Worm (Caenorhabditis elegans) whole organism, mixed stage, embryonic: ENCODE measurements around the gene T07D3.2.

Source experiments
- bed-3 ChIP-seq: fragments of 200-800 bp; sonication (Bioruptor generic); optimal IDR thresholded peaks from 3 replicates; lab custom pipeline; 2018; ENCODE audit warnings: mild to moderate bottlenecking, missing genetic modification characterization, moderate library complexity, missing compliant biosample characterization
- drap-1 ChIP-seq: fragments of 200-800 bp; sonication (Bioruptor generic); optimal IDR thresholded peaks from 3 replicates; lab custom pipeline; 2018; ENCODE audit warnings: mild to moderate bottlenecking, missing genetic modification characterization, missing compliant biosample characterization
- elt-1 ChIP-seq: sonication (generic microtip); optimal IDR thresholded peaks from 2 replicates; lab custom pipeline; 2017; ENCODE audit warnings: missing genetic modification characterization, mild to moderate bottlenecking, missing compliant biosample characterization, antibody characterized with exemption, moderate library complexity, borderline replicate concordance; ENCODE audit not compliant: insufficient read depth
- elt-3 ChIP-seq: fragments of 150-350 bp; optimal IDR thresholded peaks from 2 replicates; lab custom pipeline; 2014; ENCODE audit warnings: missing biosample characterization, missing genetic modification characterization
- ham-2 ChIP-seq: fragments of 200-800 bp; sonication (Bioruptor generic); optimal IDR thresholded peaks from 2 replicates; lab custom pipeline; 2018; ENCODE audit warnings: mild to moderate bottlenecking, missing genetic modification characterization, missing compliant biosample characterization
- lin-13 ChIP-seq: fragments of 150-350 bp; optimal IDR thresholded peaks from 2 replicates; lab custom pipeline; 2014; ENCODE audit warnings: missing biosample characterization, missing genetic modification characterization
- mls-2 ChIP-seq: sonication (generic microtip); optimal IDR thresholded peaks from 2 replicates; lab custom pipeline; 2016; ENCODE audit warnings: mild to moderate bottlenecking, missing genetic modification characterization, moderate library complexity, missing compliant biosample characterization
- nhr-12 ChIP-seq: fragments of 150-350 bp; optimal IDR thresholded peaks from 2 replicates; lab custom pipeline; 2014; ENCODE audit warnings: missing biosample characterization, missing genetic modification characterization
- nhr-76 ChIP-seq: sonication (generic microtip); optimal IDR thresholded peaks from 2 replicates; lab custom pipeline; 2017; ENCODE audit warnings: missing biosample characterization, missing genetic modification characterization
- pha-4 ChIP-seq: fragments of 150-350 bp; optimal IDR thresholded peaks from 2 replicates; lab custom pipeline; 2018; ENCODE audit warnings: missing biosample characterization, missing genetic modification reagents, missing genetic modification characterization
- tbx-8 ChIP-seq: fragments of 200-800 bp; sonication (Bioruptor generic); optimal IDR thresholded peaks from 2 replicates; lab custom pipeline; 2018; ENCODE audit warnings: mild to moderate bottlenecking, missing genetic modification characterization, moderate library complexity, missing compliant biosample characterization

DNA sequence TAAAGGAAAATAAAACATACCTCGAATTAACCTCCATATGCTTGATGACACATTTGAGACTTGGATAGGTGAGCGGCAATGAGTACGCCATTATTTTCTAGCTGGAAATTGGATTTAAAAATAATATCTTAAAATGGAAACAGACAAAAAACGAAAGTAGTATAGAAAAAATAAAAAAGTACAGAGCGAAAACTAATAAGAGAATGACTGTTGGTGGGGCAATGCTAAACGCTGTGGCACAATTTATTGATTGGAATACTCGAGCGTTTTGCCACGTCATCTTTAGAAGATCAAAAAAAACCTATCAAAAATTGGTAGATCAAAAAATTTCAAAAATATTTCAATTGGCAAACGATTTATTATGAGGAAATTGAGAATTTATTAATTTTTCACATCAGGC, 46.4 kb downstream of the T07D3.2 start, which contains the start of gene fbxc-32:
- TF ChIP-seq lin-13 (tag; lab: Kevin White, UChicago) (no peak), bed-3 (GFP tag; lab: Kevin White, UChicago) (no peak), pha-4 (no peak), drap-1 (GFP tag; lab: Kevin White, UChicago) (no peak), elt-1 (tag; lab: Kevin White, UChicago) (no peak), elt-3 (no peak), tbx-8 (GFP tag; lab: Kevin White, UChicago) (no peak), mls-2 (tag; lab: Kevin White, UChicago) (no peak), nhr-12 (tag; lab: Kevin White, UChicago) (no peak), ham-2 (no peak), nhr-76 (no peak)
